Worm (Caenorhabditis elegans) whole organism, L2 larva: ENCODE measurements around the gene fbxa-63.

Experiments used
- C34F6.9 ChIP-seq: fragments of 150-350 bp; optimal IDR thresholded peaks from 2 replicates; lab custom pipeline; 2014; ENCODE audit warnings: missing biosample characterization, missing genetic modification characterization
- F13H6.1 ChIP-seq: sonication (generic microtip); optimal IDR thresholded peaks from 2 replicates; lab custom pipeline; 2016; ENCODE audit warnings: missing genetic modification characterization, missing compliant biosample characterization
- R02D3.7 ChIP-seq: fragments of 150-350 bp; optimal IDR thresholded peaks from 2 replicates; lab custom pipeline; 2014; ENCODE audit warnings: missing biosample characterization, missing genetic modification characterization
- Y55F3AM.14 ChIP-seq: fragments of 200-800 bp; sonication (Bioruptor generic); optimal IDR thresholded peaks from 2 replicates; lab custom pipeline; 2018; ENCODE audit warnings: mild to moderate bottlenecking, missing genetic modification characterization, missing compliant biosample characterization
- ZK546.5 ChIP-seq: sonication (generic microtip); optimal IDR thresholded peaks from 2 replicates; lab custom pipeline; 2017; ENCODE audit warnings: missing biosample characterization, missing genetic modification characterization
- alr-1 ChIP-seq: fragments of 150-350 bp; optimal IDR thresholded peaks from 2 replicates; lab custom pipeline; 2014; ENCODE audit warnings: missing biosample characterization, missing genetic modification characterization
- ceh-82 ChIP-seq: fragments of 150-350 bp; optimal IDR thresholded peaks from 2 replicates; lab custom pipeline; 2014; ENCODE audit warnings: missing biosample characterization, missing genetic modification characterization
- crh-2 ChIP-seq: sonication (generic microtip); optimal IDR thresholded peaks from 2 replicates; lab custom pipeline; 2017; ENCODE audit warnings: missing biosample characterization, missing genetic modification characterization
- dmd-4 ChIP-seq: sonication (generic microtip); optimal IDR thresholded peaks from 2 replicates; lab custom pipeline; 2017; ENCODE audit warnings: missing biosample characterization, missing genetic modification characterization
- egl-27 ChIP-seq: sonication (generic microtip); optimal IDR thresholded peaks from 3 replicates; lab custom pipeline; 2017; ENCODE audit warnings: missing biosample characterization, missing genetic modification reagents, missing genetic modification characterization
- elt-3 ChIP-seq: sonication (generic microtip); optimal IDR thresholded peaks from 2 replicates; lab custom pipeline; 2017; ENCODE audit warnings: missing biosample characterization, missing genetic modification characterization
- fos-1 ChIP-seq: fragments of 150-350 bp; optimal IDR thresholded peaks from 2 replicates; lab custom pipeline; 2014; ENCODE audit warnings: missing biosample characterization, missing genetic modification characterization
- lin-11 ChIP-seq: fragments of 150-350 bp; sonication (generic microtip); optimal IDR thresholded peaks from 2 replicates; lab custom pipeline; 2014; ENCODE audit warnings: missing biosample characterization, missing genetic modification characterization, inconsistent platforms, mixed read lengths
- lin-13 ChIP-seq: fragments of 150-350 bp; optimal IDR thresholded peaks from 2 replicates; lab custom pipeline; 2014; ENCODE audit warnings: missing biosample characterization, missing genetic modification reagents, missing genetic modification characterization
- lin-39 ChIP-seq: fragments of 150-350 bp; optimal IDR thresholded peaks from 2 replicates; lab custom pipeline; 2014; ENCODE audit warnings: missing biosample characterization, missing genetic modification reagents, missing genetic modification characterization
- lsy-2 ChIP-seq, 2 experiments: fragments of 150-350 bp in 1 of 2; sonication (generic microtip) in 1 of 2; optimal IDR thresholded peaks; 2 replicates each; lab custom pipeline; 2014 to 2017; ENCODE audit warnings: missing biosample characterization in 2 of 2, missing genetic modification characterization in 2 of 2
- mab-5 ChIP-seq: fragments of 150-350 bp; optimal IDR thresholded peaks from 2 replicates; lab custom pipeline; 2014; ENCODE audit warnings: missing biosample characterization, missing genetic modification characterization
- mbf-1 ChIP-seq: sonication (generic microtip); optimal IDR thresholded peaks from 2 replicates; lab custom pipeline; 2017; ENCODE audit warnings: missing biosample characterization, missing genetic modification characterization
- mdl-1 ChIP-seq, 2 experiments: fragments of 150-350 bp in 1 of 2; sonication (generic microtip) in 1 of 2; optimal IDR thresholded peaks; 2 replicates each; lab custom pipeline; 2017; ENCODE audit warnings: missing biosample characterization in 2 of 2, missing genetic modification characterization in 2 of 2
- nhr-10 ChIP-seq: sonication (generic microtip); optimal IDR thresholded peaks from 2 replicates; lab custom pipeline; 2017; ENCODE audit warnings: missing biosample characterization, missing genetic modification characterization
- nhr-12 ChIP-seq: fragments of 150-350 bp; optimal IDR thresholded peaks from 2 replicates; lab custom pipeline; 2014; ENCODE audit warnings: missing biosample characterization, missing genetic modification characterization
- nhr-129 ChIP-seq: fragments of 150-350 bp; optimal IDR thresholded peaks from 2 replicates; lab custom pipeline; 2014; ENCODE audit warnings: missing biosample characterization, missing genetic modification characterization
- nhr-21 ChIP-seq: fragments of 150-350 bp; optimal IDR thresholded peaks from 2 replicates; lab custom pipeline; 2014; ENCODE audit warnings: missing biosample characterization, missing genetic modification characterization
- nhr-23 ChIP-seq: fragments of 150-350 bp; optimal IDR thresholded peaks from 2 replicates; lab custom pipeline; 2014; ENCODE audit warnings: missing biosample characterization, missing genetic modification reagents, missing genetic modification characterization
- nhr-25 ChIP-seq: fragments of 150-350 bp; sonication (generic microtip); optimal IDR thresholded peaks from 3 replicates; lab custom pipeline; 2014; ENCODE audit warnings: missing biosample characterization, missing genetic modification characterization
- nhr-6 ChIP-seq: fragments of 150-350 bp; optimal IDR thresholded peaks from 2 replicates; lab custom pipeline; 2014; ENCODE audit warnings: missing biosample characterization, missing genetic modification characterization
- nhr-77 ChIP-seq: fragments of 150-350 bp; optimal IDR thresholded peaks from 2 replicates; lab custom pipeline; 2014; ENCODE audit warnings: missing biosample characterization, missing genetic modification characterization
- peb-1 ChIP-seq: fragments of 150-350 bp; optimal IDR thresholded peaks from 2 replicates; lab custom pipeline; 2014; ENCODE audit warnings: missing biosample characterization, missing genetic modification characterization
- sma-3 ChIP-seq: sonication (generic microtip); optimal IDR thresholded peaks from 2 replicates; lab custom pipeline; 2016; ENCODE audit warnings: missing genetic modification reagents, missing genetic modification characterization, missing compliant biosample characterization
- sma-9 ChIP-seq, 2 experiments: fragments of 150-350 bp in 1 of 2; sonication (generic microtip) in 1 of 2; optimal IDR thresholded peaks; 2 replicates each; lab custom pipeline; 2014 to 2016; ENCODE audit warnings: missing genetic modification characterization in 2 of 2, mild to moderate bottlenecking in 1 of 2, missing biosample characterization in 1 of 2, missing compliant biosample characterization in 1 of 2, missing genetic modification reagents in 1 of 2, moderate library complexity in 1 of 2
- snpc-4 ChIP-seq: fragments of 150-350 bp; optimal IDR thresholded peaks from 2 replicates; lab custom pipeline; 2014; ENCODE audit warnings: missing biosample characterization, missing genetic modification characterization
- unc-55 ChIP-seq: fragments of 150-350 bp; sonication (generic microtip); optimal IDR thresholded peaks from 3 replicates; lab custom pipeline; 2014; ENCODE audit warnings: missing biosample characterization, missing genetic modification reagents, missing genetic modification characterization
- zag-1 ChIP-seq: fragments of 150-350 bp; optimal IDR thresholded peaks from 2 replicates; lab custom pipeline; 2014; ENCODE audit warnings: missing biosample characterization, missing genetic modification characterization
- ztf-1 ChIP-seq: fragments of 200-800 bp; sonication (Bioruptor generic); conservative IDR thresholded peaks from 2 replicates; pipeline ENCODE4 v1.3.6; 2022; ENCODE audit warnings: missing genetic modification characterization, missing compliant biosample characterization
- ztf-11 ChIP-seq: sonication (generic microtip); optimal IDR thresholded peaks from 2 replicates; lab custom pipeline; 2017; ENCODE audit warnings: missing biosample characterization, missing genetic modification characterization
- ztf-4 ChIP-seq: fragments of 150-350 bp; optimal IDR thresholded peaks from 2 replicates; lab custom pipeline; 2014; ENCODE audit warnings: missing biosample characterization, missing genetic modification characterization

Gene fbxa-63

DNA sequence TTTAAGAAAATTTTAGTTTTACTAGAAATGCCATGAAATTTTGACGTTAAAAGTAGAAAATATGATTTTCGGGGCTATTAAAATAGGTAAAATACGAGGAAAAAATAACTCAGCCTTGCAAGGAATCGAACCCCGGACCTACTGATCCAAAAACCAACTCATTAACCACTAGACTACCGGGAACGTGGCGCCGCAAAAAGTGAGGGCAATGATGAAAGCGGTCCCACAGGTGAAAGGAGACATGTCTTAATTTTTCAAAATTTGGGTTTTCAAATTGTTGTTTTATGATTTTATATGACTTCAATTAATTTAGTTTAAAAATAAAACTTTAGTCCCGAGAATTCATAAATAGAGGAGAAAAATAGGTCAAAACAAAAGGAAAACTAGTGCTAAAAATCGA, 12.6 kb upstream of the fbxa-63 start:
- TF ChIP-seq lsy-2 (tag; optimal IDR thresholded peaks at IDR 0.05; lab: Kevin White, UChicago) = no peak
- no peak for TF ChIP-seq sma-9 (GFP tag; optimal IDR thresholded peaks at IDR 0.05; lab: Kevin White, UChicago)
- no peak for TF ChIP-seq sma-9 (tag; optimal IDR thresholded peaks at IDR 0.05; lab: Kevin White, UChicago)
- no peak for TF ChIP-seq ztf-11 (tag; lab: Kevin White, UChicago)
- TF ChIP-seq dmd-4 = no peak

DNA sequence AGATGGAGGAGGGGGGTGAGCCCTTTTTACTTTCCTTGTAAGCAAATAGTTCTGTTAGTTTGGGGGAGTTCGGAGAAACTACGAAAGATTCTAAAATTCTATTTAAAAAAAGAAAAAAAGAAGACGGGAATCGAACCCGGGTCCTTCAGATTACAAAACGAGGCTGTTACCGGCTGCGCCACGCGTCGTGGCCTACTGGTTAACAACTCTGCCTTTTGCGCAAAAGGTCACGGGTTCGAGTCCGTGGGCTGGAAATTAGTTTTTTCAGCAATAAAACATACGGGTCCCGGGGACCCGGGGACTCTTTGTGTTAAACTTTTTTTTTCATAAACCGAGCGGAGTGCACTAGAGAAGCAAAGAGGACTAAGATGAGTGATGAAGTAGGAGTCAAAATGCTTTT, 12.1 kb upstream of the fbxa-63 start:
- TF ChIP-seq nhr-21 (tag; lab: Kevin White, UChicago) (no peak), nhr-25 (tag; lab: Kevin White, UChicago) (no peak), C34F6.9 (no peak), nhr-77 (tag; lab: Kevin White, UChicago) (no peak), mdl-1 (tag; optimal IDR thresholded peaks at IDR 0.05; lab: Kevin White, UChicago) (no peak), R02D3.7 (tag; lab: Kevin White, UChicago) (no peak), Y55F3AM.14 (GFP tag; lab: Kevin White, UChicago) (no peak), nhr-10 (tag; lab: Kevin White, UChicago) (no peak), lin-13 (GFP tag; lab: Kevin White, UChicago) (no peak), nhr-6 (tag; lab: Kevin White, UChicago) (no peak)

DNA sequence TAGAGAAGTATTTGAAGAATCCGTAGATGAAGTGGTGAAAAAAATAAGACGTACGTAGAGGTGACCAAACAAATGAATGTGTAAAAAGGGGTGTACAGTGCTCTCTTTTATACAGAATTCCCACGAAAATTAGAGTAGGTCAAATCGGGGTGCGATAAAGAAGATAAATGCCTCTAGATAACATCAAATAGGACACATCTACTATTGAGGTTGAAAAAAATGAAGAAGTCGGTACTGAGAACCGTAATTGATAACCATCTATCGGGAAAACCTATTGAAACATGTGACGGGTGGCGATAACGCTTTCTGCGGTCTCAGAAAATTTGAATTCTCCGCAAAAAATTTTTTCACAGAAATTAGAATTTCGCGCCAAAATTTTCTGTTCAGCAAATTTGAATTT, 4.6 kb upstream of the fbxa-63 start, which contains the start of gene fbxa-61:
TSS of gene fbxa-61 (plus strand) at position 345 of the 400 bp plus-strand sequence.
- TF ChIP-seq nhr-12 (tag; lab: Kevin White, UChicago) (no peak), lin-11 (tag; lab: Kevin White, UChicago) (no peak), sma-9 (GFP tag; optimal IDR thresholded peaks at IDR 0.05; lab: Kevin White, UChicago) (peak; percentile 29), sma-9 (tag; optimal IDR thresholded peaks at IDR 0.05; lab: Kevin White, UChicago) (no peak), peb-1 (tag; lab: Kevin White, UChicago) (no peak), elt-3 (tag; lab: Kevin White, UChicago) (no peak), lin-39 (tag; lab: Kevin White, UChicago) (no peak)

DNA sequence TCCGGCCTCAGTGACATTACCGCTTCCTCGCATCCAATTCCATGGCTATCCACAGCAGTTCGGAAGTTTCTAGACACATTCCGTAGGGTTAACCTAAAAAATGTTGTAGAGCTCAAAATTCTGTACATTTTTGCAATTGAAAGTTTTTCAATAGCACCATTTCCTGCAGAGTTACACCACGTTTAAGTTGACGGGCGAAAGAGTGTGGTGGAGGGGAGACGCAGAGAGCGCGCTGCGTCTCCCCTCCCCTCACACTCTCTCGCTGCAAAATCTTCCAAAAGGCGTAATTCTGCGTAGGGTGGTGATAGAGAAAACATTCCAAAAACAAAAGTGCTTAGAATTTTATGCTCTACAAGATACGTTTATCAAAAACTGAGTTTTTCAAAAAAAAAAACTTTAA, 5.0 kb downstream of the fbxa-63 start:
- TF ChIP-seq nhr-23 (tag; lab: Kevin White, UChicago) (no peak), fos-1 (no peak), sma-9 (GFP tag; optimal IDR thresholded peaks at IDR 0.05; lab: Kevin White, UChicago) (no peak), sma-9 (tag; optimal IDR thresholded peaks at IDR 0.05; lab: Kevin White, UChicago) (no peak), R02D3.7 (tag; lab: Kevin White, UChicago) (no peak), nhr-6 (tag; lab: Kevin White, UChicago) (no peak), ztf-1 (GFP tag; lab: Robert Waterston, UW) (no peak), lin-13 (GFP tag; lab: Kevin White, UChicago) (no peak), lin-11 (tag; lab: Kevin White, UChicago) (no peak), mab-5 (tag; lab: Kevin White, UChicago) (no peak), alr-1 (tag; lab: Kevin White, UChicago) (no peak), ztf-4 (tag; lab: Kevin White, UChicago) (no peak), lsy-2 (tag; optimal IDR thresholded peaks at IDR 0.05; lab: Kevin White, UChicago) (no peak), elt-3 (tag; lab: Kevin White, UChicago) (no peak), egl-27 (no peak), C34F6.9 (no peak), ZK546.5 (tag; lab: Kevin White, UChicago) (no peak), snpc-4 (tag; lab: Kevin White, UChicago) (no peak), ztf-11 (tag; lab: Kevin White, UChicago) (no peak), sma-3 (GFP tag; lab: Kevin White, UChicago) (no peak), ceh-82 (no peak)

- TF ChIP-seq lin-13 (GFP tag; lab: Kevin White, UChicago) (peak; percentile 10), nhr-129 (tag; lab: Kevin White, UChicago) (peak; percentile 71), sma-3 (GFP tag; lab: Kevin White, UChicago) (no peak), unc-55 (GFP tag; lab: Kevin White, UChicago) (peak; percentile 73), ZK546.5 (tag; lab: Kevin White, UChicago) (no peak), mbf-1 (tag; lab: Kevin White, UChicago) (no peak), zag-1 (tag; lab: Kevin White, UChicago) (no peak), fos-1 (peak; percentile 71), R02D3.7 (tag; lab: Kevin White, UChicago) (no peak), Y55F3AM.14 (GFP tag; lab: Kevin White, UChicago) (no peak), lsy-2 (tag; optimal IDR thresholded peaks at IDR 0.05; lab: Kevin White, UChicago) (peak in 1 of 2 experiments; percentile 52), C34F6.9 (peak; percentile 38), nhr-25 (tag; lab: Kevin White, UChicago) (peak; percentile 14), F13H6.1 (tag; lab: Kevin White, UChicago) (peak; percentile 52), sma-9 (GFP tag; optimal IDR thresholded peaks at IDR 0.05; lab: Kevin White, UChicago) (peak; percentile 58), sma-9 (tag; optimal IDR thresholded peaks at IDR 0.05; lab: Kevin White, UChicago) (no peak), dmd-4 (no peak), crh-2 (tag; lab: Kevin White, UChicago) (peak; percentile 41)
Observed at ce11 chrIII:1249111-1249583, 5.8 kb downstream of the fbxa-63 start, which contains the start of the genes fbxa-76 and fbxa-77. Gene fbxa-76 (minus strand): TSS chrIII:1249161. Gene fbxa-77 (plus strand): TSS chrIII:1249475.
